Worm (Caenorhabditis elegans): ENCODE results near the gene Y62H9A.8.

DNA sequence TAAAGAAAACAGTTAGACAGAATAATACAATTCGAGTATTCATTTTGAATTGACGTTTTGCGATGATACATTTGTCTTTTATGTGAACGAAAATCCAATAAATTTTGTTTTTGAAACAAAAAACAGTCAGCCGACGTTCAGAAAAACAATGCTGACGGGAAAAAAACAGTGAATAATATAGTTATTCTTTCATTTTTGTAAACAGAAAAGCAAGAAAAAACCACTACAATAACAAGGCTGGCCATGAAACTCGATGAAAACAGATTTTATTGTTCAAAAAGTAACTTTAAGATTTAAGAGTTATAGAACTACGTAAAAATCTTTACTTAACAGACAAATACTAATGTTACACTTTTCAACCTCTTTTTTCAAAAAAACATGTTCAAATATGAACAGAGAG lies 42.1 kb downstream of the Y62H9A.8 start, which contains the start of gene F54F7.3:
- TF ChIP-seq nhr-237 (tag; optimal IDR thresholded peaks at IDR 0.05) (no peak), nhr-76 (tag; optimal IDR thresholded peaks at IDR 0.05) (no peak), elt-3 (tag; optimal IDR thresholded peaks at IDR 0.05) (no peak), mep-1 (tag; optimal IDR thresholded peaks at IDR 0.05) (no peak)

Measured in whole organism, mixed stage, embryonic.